Worm (Caenorhabditis elegans) whole organism, mixed stage, embryonic: ENCODE measurements around the gene D2045.9.
A peak's percentile ranks its signal among the peaks of the same experiment; 100 is the strongest.

Experiments used
- M03D4.4 ChIP-seq: sonication (generic microtip); optimal IDR thresholded peaks from 2 replicates; lab custom pipeline; 2017; ENCODE audit warnings: mild to moderate bottlenecking, missing genetic modification characterization, missing compliant biosample characterization
- bed-3 ChIP-seq: fragments of 200-800 bp; sonication (Bioruptor generic); optimal IDR thresholded peaks from 3 replicates; lab custom pipeline; 2018; ENCODE audit warnings: mild to moderate bottlenecking, missing genetic modification characterization, moderate library complexity, missing compliant biosample characterization
- blmp-1 ChIP-seq: fragments of 150-350 bp; optimal IDR thresholded peaks from 2 replicates; lab custom pipeline; 2014; ENCODE audit warnings: missing biosample characterization, missing genetic modification characterization
- ceh-39 ChIP-seq: fragments of 150-350 bp; optimal IDR thresholded peaks from 2 replicates; lab custom pipeline; 2014; ENCODE audit warnings: missing biosample characterization, missing genetic modification characterization
- ceh-43 ChIP-seq: fragments of 200-800 bp; sonication (Bioruptor generic); optimal IDR thresholded peaks from 2 replicates; lab custom pipeline; 2018; ENCODE audit warnings: mild to moderate bottlenecking, missing genetic modification characterization, moderate library complexity, missing compliant biosample characterization
- ceh-83 ChIP-seq: fragments of 200-800 bp; sonication (Bioruptor generic); optimal IDR thresholded peaks from 2 replicates; lab custom pipeline; 2018; ENCODE audit warnings: mild to moderate bottlenecking, missing genetic modification characterization, missing compliant biosample characterization
- ces-1 ChIP-seq: fragments of 150-350 bp; optimal IDR thresholded peaks from 2 replicates; lab custom pipeline; 2014; ENCODE audit warnings: missing biosample characterization, missing genetic modification reagents, missing genetic modification characterization
- cnd-1 ChIP-seq: fragments of 200-800 bp; sonication (Bioruptor generic); optimal IDR thresholded peaks from 2 replicates; lab custom pipeline; 2018; ENCODE audit warnings: mild to moderate bottlenecking, missing genetic modification characterization, missing compliant biosample characterization
- drap-1 ChIP-seq: fragments of 200-800 bp; sonication (Bioruptor generic); optimal IDR thresholded peaks from 3 replicates; lab custom pipeline; 2018; ENCODE audit warnings: mild to moderate bottlenecking, missing genetic modification characterization, missing compliant biosample characterization
- elt-1 ChIP-seq: sonication (generic microtip); optimal IDR thresholded peaks from 2 replicates; lab custom pipeline; 2017; ENCODE audit warnings: missing genetic modification characterization, mild to moderate bottlenecking, missing compliant biosample characterization, antibody characterized with exemption, moderate library complexity, borderline replicate concordance; ENCODE audit not compliant: insufficient read depth
- elt-3 ChIP-seq: fragments of 150-350 bp; optimal IDR thresholded peaks from 2 replicates; lab custom pipeline; 2014; ENCODE audit warnings: missing biosample characterization, missing genetic modification characterization
- flh-1 ChIP-seq: fragments of 200-800 bp; sonication (Bioruptor generic); optimal IDR thresholded peaks from 2 replicates; lab custom pipeline; 2018; ENCODE audit warnings: mild to moderate bottlenecking, missing genetic modification characterization, moderate library complexity, missing compliant biosample characterization
- ham-2 ChIP-seq: fragments of 200-800 bp; sonication (Bioruptor generic); optimal IDR thresholded peaks from 2 replicates; lab custom pipeline; 2018; ENCODE audit warnings: mild to moderate bottlenecking, missing genetic modification characterization, missing compliant biosample characterization
- hlh-1 ChIP-seq: fragments of 150-350 bp; optimal IDR thresholded peaks from 2 replicates; lab custom pipeline; 2014; ENCODE audit warnings: missing biosample characterization, missing genetic modification reagents, missing genetic modification characterization
- lin-13 ChIP-seq: fragments of 150-350 bp; optimal IDR thresholded peaks from 2 replicates; lab custom pipeline; 2014; ENCODE audit warnings: missing biosample characterization, missing genetic modification characterization
- lin-32 ChIP-seq: fragments of 200-800 bp; sonication (Bioruptor generic); optimal IDR thresholded peaks from 2 replicates; lab custom pipeline; 2018; ENCODE audit warnings: mild to moderate bottlenecking, missing genetic modification characterization, missing compliant biosample characterization
- lsy-2 ChIP-seq: fragments of 150-350 bp; optimal IDR thresholded peaks from 2 replicates; lab custom pipeline; 2014; ENCODE audit warnings: missing biosample characterization, missing genetic modification characterization
- mab-5 ChIP-seq: fragments of 150-350 bp; optimal IDR thresholded peaks from 2 replicates; lab custom pipeline; 2014; ENCODE audit warnings: missing biosample characterization, missing genetic modification characterization
- mep-1 ChIP-seq: fragments of 150-350 bp; optimal IDR thresholded peaks from 2 replicates; lab custom pipeline; 2017; ENCODE audit warnings: missing biosample characterization, missing genetic modification reagents, missing genetic modification characterization, inconsistent platforms
- mls-2 ChIP-seq: sonication (generic microtip); optimal IDR thresholded peaks from 2 replicates; lab custom pipeline; 2016; ENCODE audit warnings: mild to moderate bottlenecking, missing genetic modification characterization, moderate library complexity, missing compliant biosample characterization
- nhr-12 ChIP-seq: fragments of 150-350 bp; optimal IDR thresholded peaks from 2 replicates; lab custom pipeline; 2014; ENCODE audit warnings: missing biosample characterization, missing genetic modification characterization
- nhr-2 ChIP-seq: fragments of 150-350 bp; optimal IDR thresholded peaks from 2 replicates; lab custom pipeline; 2014; ENCODE audit warnings: missing biosample characterization, missing genetic modification characterization
- nhr-237 ChIP-seq: fragments of 150-350 bp; optimal IDR thresholded peaks from 2 replicates; lab custom pipeline; 2014; ENCODE audit warnings: missing biosample characterization, missing genetic modification characterization
- nhr-28 ChIP-seq: fragments of 150-350 bp; optimal IDR thresholded peaks from 2 replicates; lab custom pipeline; 2014; ENCODE audit warnings: missing biosample characterization, missing genetic modification characterization
- nhr-76 ChIP-seq: sonication (generic microtip); optimal IDR thresholded peaks from 2 replicates; lab custom pipeline; 2017; ENCODE audit warnings: missing biosample characterization, missing genetic modification characterization
- pha-4 ChIP-seq: fragments of 150-350 bp; optimal IDR thresholded peaks from 2 replicates; lab custom pipeline; 2018; ENCODE audit warnings: missing biosample characterization, missing genetic modification reagents, missing genetic modification characterization
- sem-2 ChIP-seq: fragments of 200-800 bp; sonication (Bioruptor generic); optimal IDR thresholded peaks from 2 replicates; lab custom pipeline; 2018; ENCODE audit warnings: mild to moderate bottlenecking, missing genetic modification characterization, missing compliant biosample characterization
- snpc-4 ChIP-seq: fragments of 150-350 bp; optimal IDR thresholded peaks from 2 replicates; lab custom pipeline; 2014; ENCODE audit warnings: missing biosample characterization, missing genetic modification characterization
- sptf-1 ChIP-seq: sonication (generic microtip); optimal IDR thresholded peaks from 2 replicates; lab custom pipeline; 2017; ENCODE audit warnings: mild to moderate bottlenecking, missing genetic modification characterization, moderate library complexity, missing compliant biosample characterization
- tbx-8 ChIP-seq: fragments of 200-800 bp; sonication (Bioruptor generic); optimal IDR thresholded peaks from 2 replicates; lab custom pipeline; 2018; ENCODE audit warnings: mild to moderate bottlenecking, missing genetic modification characterization, moderate library complexity, missing compliant biosample characterization
- unc-120 ChIP-seq: sonication (generic microtip); optimal IDR thresholded peaks from 2 replicates; lab custom pipeline; 2017; ENCODE audit warnings: missing genetic modification characterization, missing compliant biosample characterization; ENCODE audit not compliant: poor library complexity, severe bottlenecking
- unc-39 ChIP-seq: fragments of 150-350 bp; optimal IDR thresholded peaks from 2 replicates; lab custom pipeline; 2014; ENCODE audit warnings: missing biosample characterization, missing genetic modification characterization
- unc-62 ChIP-seq: fragments of 150-350 bp; optimal IDR thresholded peaks from 2 replicates; lab custom pipeline; 2014; ENCODE audit warnings: missing biosample characterization, missing genetic modification reagents, missing genetic modification characterization
- zip-8 ChIP-seq: fragments of 150-350 bp; optimal IDR thresholded peaks from 2 replicates; lab custom pipeline; 2014; ENCODE audit warnings: missing biosample characterization, missing genetic modification characterization
- ztf-11 ChIP-seq: fragments of 150-350 bp; optimal IDR thresholded peaks from 2 replicates; lab custom pipeline; 2014; ENCODE audit warnings: missing biosample characterization, missing genetic modification characterization

The D2045.9 gene

ce11 chrIII:10481497-10481896, 6.5 kb downstream of the D2045.9 start:
- TF ChIP-seq lin-32 = no peak
- no peak for TF ChIP-seq ces-1 (GFP tag; lab: Kevin White, UChicago)
- TF ChIP-seq zip-8 (tag; lab: Kevin White, UChicago) = no peak

ce11 chrIII:10481988-10482387, 6.9 kb downstream of the D2045.9 start, which contains the start of gene D2045.8:
TSS of gene D2045.8 (plus strand) at chrIII:10482288.
- no peak for TF ChIP-seq flh-1
- no peak for TF ChIP-seq zip-8 (tag; lab: Kevin White, UChicago)
- TF ChIP-seq unc-39 = no peak
- no peak for TF ChIP-seq elt-1 (tag; lab: Kevin White, UChicago)
- TF ChIP-seq sptf-1 (tag; lab: Kevin White, UChicago) = no peak
- TF ChIP-seq ham-2 (GFP tag; lab: Kevin White, UChicago) = no peak
- no peak for TF ChIP-seq nhr-28 (tag; lab: Kevin White, UChicago)
- TF ChIP-seq elt-3 (tag; lab: Kevin White, UChicago) = no peak
- TF ChIP-seq drap-1 (GFP tag; lab: Kevin White, UChicago) = no peak
- no peak for TF ChIP-seq ztf-11 (tag; lab: Kevin White, UChicago)
- TF ChIP-seq snpc-4 = no peak
- TF ChIP-seq mep-1 (tag; lab: Kevin White, UChicago) = no peak
- no peak for TF ChIP-seq sem-2
- no peak for TF ChIP-seq hlh-1 (tag; lab: Kevin White, UChicago)

DNA sequence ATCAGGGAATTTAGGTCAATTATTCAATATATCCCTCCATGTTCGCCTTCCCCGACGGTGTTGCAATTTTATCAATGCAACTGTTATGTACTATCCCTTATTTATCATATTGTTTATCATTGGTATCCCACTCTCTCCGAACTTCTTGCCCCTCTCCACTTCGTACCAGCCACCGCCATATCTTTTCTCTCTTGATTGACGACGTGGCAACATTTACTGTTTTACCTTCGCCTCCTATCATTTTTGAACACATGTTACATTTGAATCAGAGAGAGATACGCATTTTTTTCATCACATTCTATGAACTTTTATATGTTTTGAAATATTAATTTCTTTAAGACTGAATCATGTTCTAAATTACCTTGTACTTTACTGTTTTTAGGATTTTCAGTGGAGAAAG, 11.4 kb downstream of the D2045.9 start:
- TF ChIP-seq nhr-28 (tag; lab: Kevin White, UChicago) = no peak
- TF ChIP-seq nhr-237 (tag; lab: Kevin White, UChicago) = no peak
- TF ChIP-seq, all 35 proteins: peak for 0

ce11 chrIII:10488052-10488451, 13.0 kb downstream of the D2045.9 start, which contains the start of gene ptr-25:
TSS of gene ptr-25 (plus strand) at chrIII:10488124.
- TF ChIP-seq zip-8 (tag; lab: Kevin White, UChicago) (no peak), ces-1 (GFP tag; lab: Kevin White, UChicago) (no peak), lin-13 (tag; lab: Kevin White, UChicago) (no peak), nhr-28 (tag; lab: Kevin White, UChicago) (no peak), elt-3 (tag; lab: Kevin White, UChicago) (no peak), lin-32 (no peak), M03D4.4 (no peak), ceh-83 (GFP tag; lab: Kevin White, UChicago) (no peak), ceh-39 (no peak)

DNA sequence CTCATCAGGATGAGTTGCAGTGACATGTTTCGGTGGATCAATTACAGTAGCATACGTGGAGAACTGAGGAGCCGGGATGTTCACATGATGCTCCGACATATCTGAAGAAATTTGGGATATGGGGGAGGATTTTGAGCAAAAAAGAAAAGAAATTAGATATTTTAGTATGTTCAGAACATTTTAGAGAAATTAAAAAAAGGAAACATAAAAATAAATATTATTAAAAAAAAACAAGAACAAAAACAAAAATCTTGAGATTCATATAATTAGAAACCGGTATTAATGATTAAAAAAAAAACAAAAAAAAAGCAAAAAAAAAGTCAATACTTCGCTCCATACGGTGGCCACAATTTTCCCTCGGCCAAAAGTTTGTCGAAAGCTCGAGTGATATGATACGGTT, 28.7 kb downstream of the D2045.9 start, which contains the start of gene rab-33:
rab-33 (minus strand) TSS at position 101 of the 400 bp plus-strand sequence.
- no peak for TF ChIP-seq drap-1 (GFP tag; lab: Kevin White, UChicago)
- no peak for TF ChIP-seq blmp-1 (tag; lab: Kevin White, UChicago)
- TF ChIP-seq mls-2 = no peak
- TF ChIP-seq flh-1 = no peak

- TF ChIP-seq cnd-1 (tag; lab: Kevin White, UChicago) (no peak), lin-13 (tag; lab: Kevin White, UChicago) (peak; percentile 49), sem-2 (no peak), sptf-1 (tag; lab: Kevin White, UChicago) (no peak), ceh-43 (no peak), flh-1 (no peak), blmp-1 (tag; lab: Kevin White, UChicago) (no peak), mep-1 (tag; lab: Kevin White, UChicago) (peak; percentile 75), unc-120 (tag; lab: Kevin White, UChicago) (no peak), unc-39 (no peak), pha-4 (tag; lab: Kevin White, UChicago) (peak; percentile 67), nhr-76 (tag; lab: Kevin White, UChicago) (no peak), nhr-2 (tag; lab: Kevin White, UChicago) (no peak), elt-1 (tag; lab: Kevin White, UChicago) (no peak), mls-2 (no peak), bed-3 (GFP tag; lab: Kevin White, UChicago) (no peak), drap-1 (GFP tag; lab: Kevin White, UChicago) (no peak), unc-62 (GFP tag; lab: Kevin White, UChicago) (no peak), nhr-28 (tag; lab: Kevin White, UChicago) (no peak), tbx-8 (GFP tag; lab: Kevin White, UChicago) (no peak), nhr-12 (tag; lab: Kevin White, UChicago) (no peak), hlh-1 (tag; lab: Kevin White, UChicago) (peak; percentile 13), mab-5 (tag; lab: Kevin White, UChicago) (no peak), snpc-4 (no peak), zip-8 (tag; lab: Kevin White, UChicago) (no peak), ham-2 (GFP tag; lab: Kevin White, UChicago) (no peak), M03D4.4 (no peak), ces-1 (GFP tag; lab: Kevin White, UChicago) (peak; percentile 77), ceh-83 (GFP tag; lab: Kevin White, UChicago) (no peak), ztf-11 (tag; lab: Kevin White, UChicago) (no peak), ceh-39 (peak; percentile 49), lsy-2 (peak; percentile 34), nhr-237 (tag; lab: Kevin White, UChicago) (peak; percentile 54), lin-32 (no peak), elt-3 (tag; lab: Kevin White, UChicago) (no peak)
Measured at ce11 chrIII:10505182-10505581, 30.1 kb downstream of the D2045.9 start, which contains the start of the genes taf-11.3 and urm-1. TSS of gene taf-11.3 (minus strand) at chrIII:10505250. TSS of gene urm-1 (plus strand) at chrIII:10505480.
